Worm (Caenorhabditis elegans): ENCODE results near the gene fbxa-104.

The fbxa-104 gene

DNA sequence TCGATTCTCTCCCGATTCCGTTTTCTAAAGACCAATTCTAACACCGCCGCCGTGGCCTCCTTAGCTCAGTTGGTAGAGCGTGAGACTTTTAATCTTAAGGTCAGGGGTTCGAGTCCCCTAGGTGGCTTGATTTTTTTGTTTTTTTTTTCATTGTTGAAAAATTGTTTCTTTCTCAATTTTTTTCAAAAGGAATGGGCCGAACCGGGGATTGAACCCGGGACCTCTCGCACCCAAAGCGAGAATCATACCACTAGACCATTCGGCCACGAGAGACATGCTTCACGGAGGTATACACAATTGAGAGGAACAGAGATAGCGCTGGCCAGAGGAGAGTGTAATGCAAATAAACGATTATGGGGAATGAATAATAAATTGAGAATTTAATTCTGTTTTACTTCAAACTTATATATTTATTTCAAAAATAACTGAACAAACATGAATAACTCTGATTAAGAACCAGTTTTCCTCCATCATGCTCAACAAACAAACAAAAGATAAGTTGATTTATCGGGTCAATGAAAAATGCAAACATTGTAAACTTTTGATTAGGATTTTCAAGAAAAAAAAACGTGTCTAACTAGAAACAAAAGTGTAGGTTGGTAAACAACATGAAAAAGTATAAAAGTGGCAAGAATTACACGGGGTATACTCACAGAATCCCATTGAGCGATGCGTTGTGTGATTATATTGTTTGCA lies 41.7 kb upstream of the fbxa-104 start, which contains the start of gene pqn-71 (continued):
- TF ChIP-seq efl-1 (GFP tag; optimal IDR thresholded peaks at IDR 0.05), result peak; percentile 38
- TF ChIP-seq F33H1.4 (GFP tag; IDR thresholded peaks at IDR 0.05), result peak; percentile 62
- TF ChIP-seq cebp-2 (GFP tag; IDR thresholded peaks at IDR 0.05), result peak; percentile 92
- peak; percentile 83 for TF ChIP-seq Y53G8AR.9 (GFP tag; conservative IDR thresholded peaks at IDR 0.05)
- peak; percentile 91 for TF ChIP-seq lsy-27 (tag; optimal IDR thresholded peaks at IDR 0.05; ENCODE audit: borderline replicate concordance, insufficient read depth)
- TF ChIP-seq bed-2 (GFP tag; IDR thresholded peaks at IDR 0.05), result 0 out of 2 replicates have a peak, but pooled peaks have one; percentile 54
- TF ChIP-seq dpff-1 (tag; optimal IDR thresholded peaks at IDR 0.05), result peak; percentile 54
- TF ChIP-seq sptf-2 (GFP tag; optimal IDR thresholded peaks at IDR 0.05), result peak; percentile 89
- peak; percentile 47 for TF ChIP-seq F10E7.11 (tag; optimal IDR thresholded peaks at IDR 0.05)
- peak; percentile 88 for TF ChIP-seq Y95B8A.8 (GFP tag; IDR thresholded peaks at IDR 0.05)
- TF ChIP-seq ceh-91 (GFP tag; IDR thresholded peaks at IDR 0.05), result peak; percentile 63; the same call in 1 of the 2 replicates
- TF ChIP-seq tbx-9 (tag; optimal IDR thresholded peaks at IDR 0.05; ENCODE audit: borderline replicate concordance), result peak; percentile 79
- TF ChIP-seq somi-1 (GFP tag; optimal IDR thresholded peaks at IDR 0.05), result peak; percentile 91
- TF ChIP-seq ztf-6 (GFP tag; IDR thresholded peaks at IDR 0.05), result peak; percentile 88
- no peak for TF ChIP-seq unc-62 (GFP tag; optimal IDR thresholded peaks at IDR 0.05)
- TF ChIP-seq gei-17 (GFP tag; optimal IDR thresholded peaks at IDR 0.05), result peak; percentile 84
- TF ChIP-seq zim-3 (tag; optimal IDR thresholded peaks at IDR 0.05), result peak; percentile 87
- TF ChIP-seq madf-8 (GFP tag; conservative IDR thresholded peaks at IDR 0.05), result peak; percentile 69
- 0 out of 2 replicates have a peak, but pooled peaks have one; percentile 81 for TF ChIP-seq egl-18 (GFP tag; IDR thresholded peaks at IDR 0.05)
- TF ChIP-seq sea-2 (GFP tag; IDR thresholded peaks at IDR 0.05), result peak; percentile 71; the same call in 1 of the 2 replicates
- peak; percentile 90 for TF ChIP-seq athp-1 (tag; optimal IDR thresholded peaks at IDR 0.05)
- TF ChIP-seq tbp1 (GFP tag; optimal IDR thresholded peaks at IDR 0.05), result peak; percentile 99
- peak; percentile 86 for TF ChIP-seq ztf-18 (tag; optimal IDR thresholded peaks at IDR 0.05)
- peak; percentile 95 for TF ChIP-seq egl-44 (GFP tag; IDR thresholded peaks at IDR 0.05)
- peak; percentile 71 for TF ChIP-seq mes-4 (tag; optimal IDR thresholded peaks at IDR 0.05)
- TF ChIP-seq ets-4 (GFP tag; optimal IDR thresholded peaks at IDR 0.05), result no peak
- peak; percentile 95 for TF ChIP-seq pbrm-1 (GFP tag; IDR thresholded peaks at IDR 0.05)
- TF ChIP-seq hmg-1.2 (GFP tag; IDR thresholded peaks at IDR 0.05), result peak; percentile 40
- TF ChIP-seq rpc-1 (optimal IDR thresholded peaks at IDR 0.05), result peak; percentile 99
- peak; percentile 98 for TF ChIP-seq rpc-1 (tag; optimal IDR thresholded peaks at IDR 0.05)
- peak; percentile 86 for TF ChIP-seq attf-5 (GFP tag; optimal IDR thresholded peaks at IDR 0.05)
- TF ChIP-seq F39B2.1 (GFP tag; IDR thresholded peaks at IDR 0.05), result 0 out of 2 replicates have a peak, but pooled peaks have one; percentile 70
- no peak for TF ChIP-seq cebp-1 (GFP tag; IDR thresholded peaks at IDR 0.05)
- peak; percentile 86 for TF ChIP-seq cebp-1 (tag; optimal IDR thresholded peaks at IDR 0.05)
- peak; percentile 85 for TF ChIP-seq tlf-1 (GFP tag; optimal IDR thresholded peaks at IDR 0.05)
- TF ChIP-seq F55B11.4 (tag; optimal IDR thresholded peaks at IDR 0.05; ENCODE audit: borderline replicate concordance, insufficient read depth), result no peak
- TF ChIP-seq Y56A3A.18 (GFP tag; IDR thresholded peaks at IDR 0.05), result peak; percentile 97
- peak; percentile 83 for TF ChIP-seq ceh-100 (GFP tag; IDR thresholded peaks at IDR 0.05)
- peak; percentile 93 for TF ChIP-seq mxl-1 (tag; optimal IDR thresholded peaks at IDR 0.05)
- peak; percentile 92 for TF ChIP-seq repo-1 (tag; optimal IDR thresholded peaks at IDR 0.05)
- peak; percentile 56 for TF ChIP-seq dpl-1 (GFP tag; optimal IDR thresholded peaks at IDR 0.05)
- peak; percentile 95 for TF ChIP-seq dox-1 (GFP tag; IDR thresholded peaks at IDR 0.05)
- TF ChIP-seq ekl-4 (GFP tag; IDR thresholded peaks at IDR 0.05), result peak; percentile 89
- no peak for TF ChIP-seq hlh-26 (GFP tag; conservative IDR thresholded peaks at IDR 0.05)
- peak; percentile 97 for TF ChIP-seq D2030.7 (GFP tag; IDR thresholded peaks at IDR 0.05)
- peak; percentile 94 to 97 for TF ChIP-seq rec-8 (tag; optimal IDR thresholded peaks at IDR 0.05)
- TF ChIP-seq nfya-1 (tag; optimal IDR thresholded peaks at IDR 0.05; ENCODE audit: borderline replicate concordance, insufficient read depth), result no peak
- TF ChIP-seq lin-40 (tag; optimal IDR thresholded peaks at IDR 0.05), result peak; percentile 97

All from whole organism, young adult.